Worm (Caenorhabditis elegans): ENCODE results near the gene sru-28.

Gene sru-28

DNA sequence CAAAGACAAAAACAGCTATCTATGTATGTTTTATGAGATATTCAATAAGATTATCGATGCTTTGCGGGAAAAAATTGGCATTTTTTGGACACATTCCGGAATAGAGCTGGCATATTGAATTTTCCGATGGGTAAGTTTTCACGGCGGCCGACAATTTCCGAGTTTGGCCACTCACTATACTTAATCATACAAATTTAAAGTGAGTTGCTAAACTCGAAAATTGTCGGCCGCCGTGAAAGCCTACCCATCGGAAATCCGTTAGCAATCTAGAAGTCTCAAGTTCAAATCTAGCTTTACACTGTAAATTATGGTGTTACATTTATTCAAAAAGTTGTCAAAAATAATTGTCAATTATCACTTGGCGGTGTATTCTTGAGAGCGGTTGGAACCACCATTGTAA lies 44.6 kb downstream of the sru-28 start:
- TF ChIP-seq unc-86 (tag; optimal IDR thresholded peaks at IDR 0.05) = no peak
- TF ChIP-seq ceh-34 (tag; optimal IDR thresholded peaks at IDR 0.05) = no peak
- no peak for TF ChIP-seq ceh-2 (tag; optimal IDR thresholded peaks at IDR 0.05)
- TF ChIP-seq C08G9.2 (tag; optimal IDR thresholded peaks at IDR 0.05) = no peak
- no peak for TF ChIP-seq hlh-13 (GFP tag; optimal IDR thresholded peaks at IDR 0.05)

ce11 chrV:1551143-1551542 lies 45.0 kb downstream of the sru-28 start:
- TF ChIP-seq pros-1 (tag; optimal IDR thresholded peaks at IDR 0.05) (no peak), ceh-48 (tag; optimal IDR thresholded peaks at IDR 0.05) (no peak), mec-3 (tag; optimal IDR thresholded peaks at IDR 0.05; ENCODE audit: borderline replicate concordance) (no peak), pqm-1 (tag; optimal IDR thresholded peaks at IDR 0.05) (no peak), sox-2 (GFP tag; IDR thresholded peaks at IDR 0.05) (no peak)

- TF ChIP-seq hlh-15 (tag; optimal IDR thresholded peaks at IDR 0.05) = no peak
- TF ChIP-seq ceh-6 (GFP tag; optimal IDR thresholded peaks at IDR 0.05) = no peak
- no peak for TF ChIP-seq ceh-34 (tag; optimal IDR thresholded peaks at IDR 0.05)
- TF ChIP-seq fax-1 (tag; optimal IDR thresholded peaks at IDR 0.05) = no peak
- no peak for TF ChIP-seq tbx-2 (tag; optimal IDR thresholded peaks at IDR 0.05)
- no peak for TF ChIP-seq hlh-6 (tag; optimal IDR thresholded peaks at IDR 0.05)
- TF ChIP-seq tbx-7 (tag; optimal IDR thresholded peaks at IDR 0.05) = no peak
- TF ChIP-seq lin-11 (tag; optimal IDR thresholded peaks at IDR 0.05) = no peak
- no peak for TF ChIP-seq hlh-30 (tag; optimal IDR thresholded peaks at IDR 0.05; ENCODE audit: insufficient read depth)
- no peak for TF ChIP-seq pag-3 (tag; optimal IDR thresholded peaks at IDR 0.05; ENCODE audit: borderline replicate concordance)
- no peak for TF ChIP-seq dmd-4 (tag; optimal IDR thresholded peaks at IDR 0.05; ENCODE audit: borderline replicate concordance)
- TF ChIP-seq sdc-2 (tag; optimal IDR thresholded peaks at IDR 0.05) = no peak
- TF ChIP-seq lim-6 (tag; optimal IDR thresholded peaks at IDR 0.05) = no peak
- no peak for TF ChIP-seq F13H6.1 (tag; optimal IDR thresholded peaks at IDR 0.05)
- no peak for TF ChIP-seq mec-3 (tag; optimal IDR thresholded peaks at IDR 0.05; ENCODE audit: borderline replicate concordance)
- TF ChIP-seq pqm-1 (tag; optimal IDR thresholded peaks at IDR 0.05) = no peak
Measured at ce11 chrV:1553004-1553403, 46.9 kb downstream of the sru-28 start, which contains the start of gene srsx-8. TSS of gene srsx-8 (minus strand) at chrV:1553104.

DNA sequence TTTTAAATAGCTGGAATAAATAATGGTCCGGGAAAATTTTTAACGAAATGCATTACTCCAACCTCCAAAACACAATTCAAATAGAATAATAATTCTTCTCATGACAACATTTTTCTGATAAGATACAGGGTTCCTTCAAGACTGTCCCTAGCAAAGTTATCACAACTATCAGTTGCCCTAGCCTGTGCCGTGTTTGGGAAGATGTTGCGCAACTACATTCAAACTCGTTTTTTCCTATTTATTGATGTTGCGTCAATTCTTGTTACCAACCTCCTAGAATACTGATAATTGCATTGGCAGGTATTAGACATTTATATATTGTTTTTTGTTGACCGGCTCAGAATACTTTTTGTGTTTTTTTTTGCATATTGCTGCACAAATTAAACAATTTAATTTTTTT lies 49.0 kb downstream of the sru-28 start:
- TF ChIP-seq gmeb-2 (tag; optimal IDR thresholded peaks at IDR 0.05) = no peak
- no peak for TF ChIP-seq npax-4 (tag; optimal IDR thresholded peaks at IDR 0.05)
- TF ChIP-seq pros-1 (tag; optimal IDR thresholded peaks at IDR 0.05) = no peak
- no peak for TF ChIP-seq K02D7.2 (tag; optimal IDR thresholded peaks at IDR 0.05)
- no peak for TF ChIP-seq lin-11 (tag; optimal IDR thresholded peaks at IDR 0.05)
- peak; percentile 86 for TF ChIP-seq elt-2 (tag; optimal IDR thresholded peaks at IDR 0.05)
- TF ChIP-seq ceh-9 (tag; optimal IDR thresholded peaks at IDR 0.05) = no peak
